Worm (Caenorhabditis elegans) whole organism, L3 larva: ENCODE measurements around the gene cri-2.

Source experiments
- R02D3.7 ChIP-seq: fragments of 150-350 bp; optimal IDR thresholded peaks from 2 replicates; lab custom pipeline; 2014; ENCODE audit warnings: missing biosample characterization, missing genetic modification characterization
- ZK546.5 ChIP-seq: sonication (generic microtip); optimal IDR thresholded peaks from 2 replicates; lab custom pipeline; 2017; ENCODE audit warnings: missing biosample characterization, missing genetic modification characterization
- ama-1 ChIP-seq: fragments of 150-350 bp; optimal IDR thresholded peaks from 2 replicates; lab custom pipeline; 2018
- ceh-16 ChIP-seq: sonication (generic microtip); optimal IDR thresholded peaks from 2 replicates; lab custom pipeline; 2017; ENCODE audit warnings: missing biosample characterization, missing genetic modification characterization
- ceh-28 ChIP-seq: fragments of 150-350 bp; optimal IDR thresholded peaks from 2 replicates; lab custom pipeline; 2014; ENCODE audit warnings: missing biosample characterization, missing genetic modification reagents, missing genetic modification characterization
- ceh-82 ChIP-seq: fragments of 150-350 bp; optimal IDR thresholded peaks from 2 replicates; lab custom pipeline; 2014; ENCODE audit warnings: missing biosample characterization, missing genetic modification characterization
- ceh-9 ChIP-seq: sonication (generic microtip); optimal IDR thresholded peaks from 2 replicates; lab custom pipeline; 2018; ENCODE audit warnings: missing biosample characterization, missing genetic modification characterization
- egl-27 ChIP-seq: sonication (generic microtip); optimal IDR thresholded peaks from 4 replicates; lab custom pipeline; 2017; ENCODE audit warnings: missing biosample characterization, missing genetic modification reagents, missing genetic modification characterization
- elt-2 ChIP-seq: sonication (generic microtip); optimal IDR thresholded peaks from 2 replicates; lab custom pipeline; 2016; ENCODE audit warnings: missing genetic modification reagents, mild to moderate bottlenecking, missing genetic modification characterization, missing compliant biosample characterization
- eor-1 ChIP-seq, 2 experiments: fragments of 150-350 bp; optimal IDR thresholded peaks; 2 replicates each; lab custom pipeline; 2014 to 2018; ENCODE audit warnings: missing biosample characterization in 2 of 2, missing genetic modification characterization in 2 of 2
- fkh-10 ChIP-seq: sonication (generic microtip); optimal IDR thresholded peaks from 2 replicates; lab custom pipeline; 2017; ENCODE audit warnings: missing biosample characterization, missing genetic modification reagents, missing genetic modification characterization
- fos-1 ChIP-seq: fragments of 150-350 bp; optimal IDR thresholded peaks from 2 replicates; lab custom pipeline; 2014; ENCODE audit warnings: missing biosample characterization, missing genetic modification characterization
- hmg-11 ChIP-seq: sonication (generic microtip); optimal IDR thresholded peaks from 2 replicates; lab custom pipeline; 2016; ENCODE audit warnings: missing genetic modification characterization, missing compliant biosample characterization
- jun-1 ChIP-seq: fragments of 150-350 bp; optimal IDR thresholded peaks from 2 replicates; lab custom pipeline; 2014; ENCODE audit warnings: missing biosample characterization, missing genetic modification reagents, missing genetic modification characterization
- lin-39 ChIP-seq: fragments of 150-350 bp; optimal IDR thresholded peaks from 2 replicates; lab custom pipeline; 2018; ENCODE audit warnings: missing biosample characterization, missing genetic modification reagents, missing genetic modification characterization
- nfya-1 ChIP-seq: sonication (generic microtip); optimal IDR thresholded peaks from 2 replicates; lab custom pipeline; 2017; ENCODE audit warnings: missing genetic modification characterization, mild to moderate bottlenecking, missing compliant biosample characterization, antibody characterized with exemption, moderate library complexity; ENCODE audit not compliant: insufficient read depth
- nhr-11 ChIP-seq: fragments of 150-350 bp; optimal IDR thresholded peaks from 2 replicates; lab custom pipeline; 2014; ENCODE audit warnings: missing biosample characterization, missing genetic modification characterization
- nhr-23 ChIP-seq: fragments of 150-350 bp; optimal IDR thresholded peaks from 2 replicates; lab custom pipeline; 2014; ENCODE audit warnings: missing biosample characterization, missing genetic modification reagents, missing genetic modification characterization
- nhr-25 ChIP-seq: sonication (generic microtip); optimal IDR thresholded peaks from 2 replicates; lab custom pipeline; 2017; ENCODE audit warnings: missing biosample characterization, missing genetic modification characterization
- nhr-43 ChIP-seq: sonication (generic microtip); optimal IDR thresholded peaks from 2 replicates; lab custom pipeline; 2016; ENCODE audit warnings: mild to moderate bottlenecking, missing genetic modification characterization, missing compliant biosample characterization; ENCODE audit not compliant: poor library complexity, severe bottlenecking
- nhr-67 ChIP-seq: fragments of 150-350 bp; optimal IDR thresholded peaks from 2 replicates; lab custom pipeline; 2014; ENCODE audit warnings: missing biosample characterization, missing genetic modification characterization
- nhr-76 ChIP-seq: fragments of 150-350 bp; sonication (generic microtip); optimal IDR thresholded peaks from 5 replicates; lab custom pipeline; 2014; ENCODE audit warnings: missing biosample characterization, missing genetic modification characterization
- nhr-77 ChIP-seq: fragments of 150-350 bp; optimal IDR thresholded peaks from 2 replicates; lab custom pipeline; 2014; ENCODE audit warnings: missing biosample characterization, missing genetic modification characterization
- snpc-4 ChIP-seq: fragments of 150-350 bp; optimal IDR thresholded peaks from 2 replicates; lab custom pipeline; 2014; ENCODE audit warnings: missing biosample characterization, missing genetic modification characterization
- tbx-2 ChIP-seq: sonication (generic microtip); optimal IDR thresholded peaks from 2 replicates; lab custom pipeline; 2016; ENCODE audit warnings: mild to moderate bottlenecking, missing genetic modification characterization, missing compliant biosample characterization
- ztf-11 ChIP-seq: fragments of 150-350 bp; optimal IDR thresholded peaks from 2 replicates; lab custom pipeline; 2014; ENCODE audit warnings: missing biosample characterization, missing genetic modification characterization
- ztf-4 ChIP-seq: fragments of 150-350 bp; optimal IDR thresholded peaks from 2 replicates; lab custom pipeline; 2014; ENCODE audit warnings: missing biosample characterization, missing genetic modification characterization

cri-2 gene

DNA sequence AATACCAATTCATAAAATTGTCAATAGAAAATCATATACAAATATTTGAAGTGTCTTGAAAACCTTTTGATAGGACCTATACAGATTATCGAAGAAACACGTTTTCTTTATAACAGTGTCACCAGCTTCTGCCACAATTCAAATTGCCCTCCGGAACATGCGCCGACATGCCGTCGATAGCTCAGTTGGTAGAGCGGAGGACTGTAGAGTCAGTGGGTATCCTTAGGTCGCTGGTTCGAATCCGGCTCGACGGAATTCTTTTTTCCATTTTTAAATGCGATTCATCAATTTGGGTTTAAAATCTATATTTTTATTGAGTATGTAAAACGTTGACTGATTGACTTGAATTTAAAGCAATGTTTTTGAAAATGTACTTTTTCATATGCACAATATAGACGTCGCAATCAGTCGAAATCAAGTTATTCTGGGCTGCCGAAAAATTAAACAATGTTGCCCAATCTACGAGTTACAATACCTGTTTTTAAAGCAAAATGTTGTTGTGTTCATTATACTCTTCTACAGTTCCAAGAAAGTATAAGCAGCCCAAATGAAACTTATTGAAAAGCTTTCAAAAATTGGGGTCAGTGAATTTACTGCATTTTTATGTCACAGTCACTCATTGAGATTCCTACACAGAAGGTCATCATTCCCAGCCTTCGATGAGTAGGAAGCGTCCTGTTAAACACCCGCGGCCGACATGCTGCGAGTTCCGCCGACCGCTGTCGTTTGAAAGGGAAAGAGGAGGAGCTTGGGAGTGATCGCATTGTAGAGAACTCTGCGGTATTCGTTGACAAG is 45.9 kb downstream of the cri-2 start (continued):
- TF ChIP-seq lin-39 (no peak), ceh-9 (tag; lab: Kevin White, UChicago) (no peak), nhr-43 (tag; lab: Kevin White, UChicago) (peak; percentile 88), eor-1 (tag; optimal IDR thresholded peaks at IDR 0.05; lab: Kevin White, UChicago) (no peak), jun-1 (tag; lab: Kevin White, UChicago) (peak; percentile 25), nhr-77 (tag; lab: Kevin White, UChicago) (peak; percentile 78), nhr-67 (tag; lab: Kevin White, UChicago) (no peak), ZK546.5 (tag; lab: Kevin White, UChicago) (no peak), ztf-11 (no peak), ama-1 (lab: Kevin White, UChicago) (peak; percentile 95), ceh-16 (no peak), R02D3.7 (tag; lab: Kevin White, UChicago) (peak; percentile 57)

DNA sequence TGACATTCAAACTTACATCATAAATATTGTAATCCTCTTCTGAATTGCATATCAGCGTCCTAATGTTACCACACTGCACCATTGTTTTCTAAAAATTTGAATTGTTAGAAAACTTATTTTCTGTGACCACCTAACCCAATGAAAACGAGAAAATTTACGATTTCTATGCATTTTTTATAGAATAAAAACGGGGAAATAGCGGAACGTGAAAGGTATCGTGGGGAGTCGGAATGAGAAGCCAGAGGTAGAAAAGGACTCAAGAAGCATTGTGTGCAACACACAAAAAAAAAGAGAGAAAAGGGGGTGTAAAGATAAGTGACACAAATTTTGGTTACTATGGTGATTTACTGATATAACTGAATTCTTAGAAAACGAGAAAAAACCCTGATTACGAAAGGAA is 48.6 kb downstream of the cri-2 start, which contains the start of gene C16D9.6:
Gene C16D9.6 (minus strand): TSS at position 101 of the 400 bp plus-strand sequence.
- no peak for TF ChIP-seq ztf-4 (tag; lab: Kevin White, UChicago)
- TF ChIP-seq elt-2 = no peak
- no peak for TF ChIP-seq egl-27 (tag; lab: Kevin White, UChicago)
- TF ChIP-seq lin-39 = no peak
- TF ChIP-seq nhr-76 (tag; lab: Kevin White, UChicago) = no peak
- TF ChIP-seq fkh-10 (GFP tag; lab: Kevin White, UChicago) = no peak
- no peak for TF ChIP-seq nfya-1 (tag; lab: Kevin White, UChicago)
- TF ChIP-seq nhr-11 (tag; lab: Kevin White, UChicago) = no peak
- TF ChIP-seq eor-1 (tag; optimal IDR thresholded peaks at IDR 0.05; lab: Kevin White, UChicago) = no peak
- TF ChIP-seq tbx-2 (tag; lab: Kevin White, UChicago) = no peak
- TF ChIP-seq nhr-43 (tag; lab: Kevin White, UChicago) = no peak
- no peak for TF ChIP-seq nhr-25 (tag; lab: Kevin White, UChicago)
- no peak for TF ChIP-seq ceh-82
- TF ChIP-seq ama-1 (lab: Kevin White, UChicago) = no peak

ce11 chrV:8251075-8251474 is 49.5 kb downstream of the cri-2 start:
- TF ChIP-seq nhr-67 (tag; lab: Kevin White, UChicago) = no peak
- TF ChIP-seq ztf-4 (tag; lab: Kevin White, UChicago) = no peak
- TF ChIP-seq nhr-76 (tag; lab: Kevin White, UChicago) = no peak
- no peak for TF ChIP-seq hmg-11 (tag; lab: Kevin White, UChicago)
- no peak for TF ChIP-seq ceh-9 (tag; lab: Kevin White, UChicago)
- TF ChIP-seq ceh-28 = no peak
- no peak for TF ChIP-seq nhr-23 (tag; lab: Kevin White, UChicago)
- no peak for TF ChIP-seq tbx-2 (tag; lab: Kevin White, UChicago)
- TF ChIP-seq jun-1 (tag; lab: Kevin White, UChicago) = no peak
- TF ChIP-seq ztf-11 = no peak
- no peak for TF ChIP-seq egl-27 (tag; lab: Kevin White, UChicago)
- no peak for TF ChIP-seq snpc-4 (tag; lab: Kevin White, UChicago)
- no peak for TF ChIP-seq fos-1 (tag; lab: Kevin White, UChicago)
- TF ChIP-seq ceh-16 = no peak
- no peak for TF ChIP-seq R02D3.7 (tag; lab: Kevin White, UChicago)
- no peak for TF ChIP-seq nhr-43 (tag; lab: Kevin White, UChicago)
- TF ChIP-seq nhr-25 (tag; lab: Kevin White, UChicago) = no peak
- no peak for TF ChIP-seq nhr-77 (tag; lab: Kevin White, UChicago)
